Worm (Caenorhabditis elegans) whole organism, L1 larva: ENCODE data around the gene odd-1.

Experiments
- Y116A8C.19 ChIP-seq: sonication (generic microtip); optimal IDR thresholded peaks from 2 replicates; lab custom pipeline; 2016; ENCODE audit warnings: missing compliant biosample characterization, missing genetic modification characterization, borderline replicate concordance
- aha-1 ChIP-seq: fragments of 150-350 bp; optimal IDR thresholded peaks from 2 replicates; lab custom pipeline; 2014; ENCODE audit warnings: missing biosample characterization, missing genetic modification characterization
- fkh-10 ChIP-seq: sonication (generic microtip); optimal IDR thresholded peaks from 2 replicates; lab custom pipeline; 2017; ENCODE audit warnings: missing biosample characterization, missing genetic modification reagents, missing genetic modification characterization
- mdl-1 ChIP-seq, 2 experiments: fragments of 150-350 bp; optimal IDR thresholded peaks; 2 replicates each; lab custom pipeline; 2014 to 2017; ENCODE audit warnings: missing biosample characterization in 2 of 2, missing genetic modification characterization in 2 of 2, inconsistent platforms in 1 of 2
- nhr-237 ChIP-seq: fragments of 150-350 bp; optimal IDR thresholded peaks from 2 replicates; lab custom pipeline; 2014; ENCODE audit warnings: missing biosample characterization, missing genetic modification characterization
- nhr-28 ChIP-seq: fragments of 150-350 bp; optimal IDR thresholded peaks from 2 replicates; lab custom pipeline; 2014; ENCODE audit warnings: missing biosample characterization, missing genetic modification characterization
- snpc-4 ChIP-seq: fragments of 150-350 bp; optimal IDR thresholded peaks from 2 replicates; lab custom pipeline; 2014; ENCODE audit warnings: missing biosample characterization, missing genetic modification characterization
- unc-62 ChIP-seq: fragments of 150-350 bp; optimal IDR thresholded peaks from 2 replicates; lab custom pipeline; 2014; ENCODE audit warnings: missing biosample characterization, missing genetic modification reagents, missing genetic modification characterization

ce11 chrIII:7146341-7146740, 38.2 kb downstream of the odd-1 start:
- no peak for TF ChIP-seq snpc-4 (tag; lab: Kevin White, UChicago)
- no peak for TF ChIP-seq fkh-10 (GFP tag; lab: Kevin White, UChicago)
- TF ChIP-seq nhr-28, result no peak
- no peak for TF ChIP-seq nhr-237 (tag; lab: Kevin White, UChicago)
- TF ChIP-seq aha-1, result no peak
- no peak for TF ChIP-seq unc-62
- TF ChIP-seq Y116A8C.19 (tag; lab: Kevin White, UChicago), result no peak
- TF ChIP-seq mdl-1 (tag; optimal IDR thresholded peaks at IDR 0.05; lab: Kevin White, UChicago), result no peak
